Fruit fly (Drosophila melanogaster): Measurements from ENCODE around the gene mtDNA-helicase.

mtDNA-helicase gene

DNA sequence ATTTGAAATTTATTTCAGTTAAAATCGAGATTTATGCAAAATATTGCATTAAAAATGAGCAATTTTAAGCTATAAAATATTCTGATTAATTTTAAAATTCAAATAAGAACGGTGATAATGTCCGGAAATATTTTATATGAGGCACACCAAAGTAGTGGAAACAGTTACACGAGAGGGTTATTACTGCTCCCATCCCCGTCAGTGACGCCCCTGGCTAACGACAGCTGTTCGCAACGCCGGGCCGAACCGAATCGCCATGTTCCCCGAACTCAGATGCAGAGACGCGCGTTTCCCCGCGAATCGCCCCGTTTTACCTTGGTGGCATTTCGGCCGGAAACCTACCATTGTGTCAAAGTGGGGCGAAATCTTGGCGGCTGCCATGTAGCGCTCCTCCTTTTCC is 18.5 kb upstream of the mtDNA-helicase start (continued):
- TF ChIP-seq CG12155 (GFP tag; optimal IDR thresholded peaks at IDR 0.05) (no peak), p53 (GFP tag; optimal IDR thresholded peaks at IDR 0.05) (no peak), z (GFP tag; IDR thresholded peaks at IDR 0.05) (no peak), CG10366 (GFP tag; IDR thresholded peaks at IDR 0.05) (no peak), jigr1 (GFP tag; IDR thresholded peaks at IDR 0.05) (no peak), CG4282 (GFP tag; optimal IDR thresholded peaks at IDR 0.05) (no peak), Xrp1 (GFP tag; IDR thresholded peaks at IDR 0.05) (no peak), CoRest (tag; optimal IDR thresholded peaks at IDR 0.05) (no peak), Neu2 (GFP tag; optimal IDR thresholded peaks at IDR 0.05; ENCODE audit: borderline replicate concordance) (no peak), CG6683 (GFP tag; optimal IDR thresholded peaks at IDR 0.05) (no peak), ro (GFP tag; IDR thresholded peaks at IDR 0.05) (no peak), crc (GFP tag; optimal IDR thresholded peaks at IDR 0.05) (peak; percentile 44), CG2678 (tag; optimal IDR thresholded peaks at IDR 0.05) (peak; percentile 28), dm (GFP tag; optimal IDR thresholded peaks at IDR 0.05) (no peak), CG1602 (GFP tag; optimal IDR thresholded peaks at IDR 0.05) (no peak), aop (GFP tag; IDR thresholded peaks at IDR 0.05) (no peak), fd3F (GFP tag; optimal IDR thresholded peaks at IDR 0.05) (no peak), CG33213 (GFP tag; optimal IDR thresholded peaks at IDR 0.05) (no peak), CG30020 (tag; optimal IDR thresholded peaks at IDR 0.05) (no peak), hb (GFP tag; IDR thresholded peaks at IDR 0.05; ENCODE audit: partially characterized antibody) (no peak), Mes4 (GFP tag; optimal IDR thresholded peaks at IDR 0.05) (no peak), HHEX (GFP tag; optimal IDR thresholded peaks at IDR 0.05) (no peak), Sin3A (optimal IDR thresholded peaks at IDR 0.05) (no peak), HLH54F (GFP tag; optimal IDR thresholded peaks at IDR 0.05) (no peak), CG15479 (GFP tag; optimal IDR thresholded peaks at IDR 0.05) (no peak), grau (tag; optimal IDR thresholded peaks at IDR 0.05) (peak; percentile 19), Kr (GFP tag; optimal IDR thresholded peaks at IDR 0.05) (no peak), Adf1 (GFP tag; IDR thresholded peaks at IDR 0.05) (no peak), D (optimal IDR thresholded peaks at IDR 0.05) (no peak), D (GFP tag; optimal IDR thresholded peaks at IDR 0.05) (no peak), MTF-1 (GFP tag; optimal IDR thresholded peaks at IDR 0.05; ENCODE audit: borderline replicate concordance) (no peak), CG11456 (GFP tag; IDR thresholded peaks at IDR 0.05) (0 out of 3 replicates have a peak, but pooled peaks have one; percentile 34), scrt (GFP tag; optimal IDR thresholded peaks at IDR 0.05) (no peak), eve (GFP tag; optimal IDR thresholded peaks at IDR 0.05) (no peak), CG1024 (GFP tag; IDR thresholded peaks at IDR 0.05) (no peak), CG13894 (tag; optimal IDR thresholded peaks at IDR 0.05) (no peak), CG7987 (GFP tag; optimal IDR thresholded peaks at IDR 0.05) (no peak), Taf1 (GFP tag; IDR thresholded peaks at IDR 0.05) (no peak), ham (GFP tag; IDR thresholded peaks at IDR 0.05) (peak; percentile 17; the same call in 1 of the 2 replicates), kah (GFP tag; optimal IDR thresholded peaks at IDR 0.05) (no peak), hbn (GFP tag; IDR thresholded peaks at IDR 0.05; ENCODE audit: partially characterized antibody) (no peak), CG17359 (tag; optimal IDR thresholded peaks at IDR 0.05) (peak; percentile 39), CG16779 (GFP tag; IDR thresholded peaks at IDR 0.05) (no peak; the same call in 1 of the 2 replicates), ewg (GFP tag; optimal IDR thresholded peaks at IDR 0.05) (no peak), amos (GFP tag; IDR thresholded peaks at IDR 0.05; ENCODE audit: partially characterized antibody) (no peak), jing (GFP tag; optimal IDR thresholded peaks at IDR 0.05) (no peak), Sry-β (GFP tag; optimal IDR thresholded peaks at IDR 0.05) (no peak), CG1603 (tag; optimal IDR thresholded peaks at IDR 0.05) (peak; percentile 8), slou (GFP tag; optimal IDR thresholded peaks at IDR 0.05) (no peak), Ets97D (GFP tag; optimal IDR thresholded peaks at IDR 0.05) (no peak), CG8924 (tag; optimal IDR thresholded peaks at IDR 0.05) (no peak), Ravus (GFP tag; IDR thresholded peaks at IDR 0.05) (no peak)

All from whole organism, embryonic.